Worm (Caenorhabditis elegans): Measurements from ENCODE around the gene slc-36.1.

DNA sequence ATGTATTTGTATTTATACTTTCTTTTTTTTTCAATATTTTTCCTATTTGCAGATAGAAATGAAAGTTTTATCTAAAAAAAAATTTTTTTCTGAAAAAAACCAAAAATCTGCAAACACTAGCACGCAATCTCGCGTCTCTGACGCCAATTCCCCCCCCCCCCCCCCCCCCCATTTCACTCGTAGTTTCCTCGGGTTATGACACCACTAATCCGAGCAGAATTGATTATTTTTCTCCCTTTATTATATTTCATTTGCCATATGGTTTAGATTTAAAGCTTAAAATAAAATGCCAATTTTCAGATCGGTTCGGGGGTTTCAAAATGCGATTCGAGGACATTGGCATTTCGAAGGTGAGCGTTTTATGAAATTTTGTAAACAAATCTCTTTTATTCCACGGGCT, 39.5 kb downstream of the slc-36.1 start, which contains the start of gene mtm-6:
- no peak for TF ChIP-seq cog-1 (tag; optimal IDR thresholded peaks at IDR 0.05)
- TF ChIP-seq ref-1 (GFP tag; conservative IDR thresholded peaks at IDR 0.05) = no peak
- TF ChIP-seq flt-1 (GFP tag; IDR thresholded peaks at IDR 0.05) = no peak
- no peak for TF ChIP-seq med-1 (GFP tag; optimal IDR thresholded peaks at IDR 0.05; ENCODE audit: insufficient read depth)
- no peak for TF ChIP-seq ztf-29 (GFP tag; IDR thresholded peaks at IDR 0.05)
- no peak for TF ChIP-seq ztf-23 (GFP tag; IDR thresholded peaks at IDR 0.05)
- no peak for TF ChIP-seq T22C8.4 (GFP tag; IDR thresholded peaks at IDR 0.05)
- TF ChIP-seq tab-1 (GFP tag; IDR thresholded peaks at IDR 0.05) = no peak
- no peak for TF ChIP-seq klf-2 (GFP tag; conservative IDR thresholded peaks at IDR 0.05)
